Worm (Caenorhabditis elegans): ENCODE data around the gene mom-1.

DNA sequence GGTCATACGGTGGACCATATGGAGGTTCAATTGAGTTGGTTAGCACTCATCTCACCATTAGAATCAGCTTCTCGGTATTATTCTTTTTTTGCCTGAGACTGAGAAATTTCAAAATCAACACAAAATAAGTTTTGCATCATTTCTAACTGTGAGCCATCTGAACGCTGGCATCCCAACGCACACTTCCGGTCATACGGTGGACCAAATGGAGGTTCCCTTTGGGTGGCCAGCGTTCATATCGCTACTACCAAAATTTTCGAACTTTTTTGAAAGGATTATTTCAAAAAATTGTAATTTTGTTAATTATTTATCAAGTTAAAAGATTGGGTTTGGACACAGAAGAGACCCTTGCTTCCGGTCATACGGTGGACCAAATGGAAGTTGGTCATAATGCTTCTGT, 40.2 kb upstream of the mom-1 start:
- peak; percentile 91 for TF ChIP-seq ama-1 (optimal IDR thresholded peaks at IDR 0.05)
- no peak for TF ChIP-seq ceh-28 (tag; optimal IDR thresholded peaks at IDR 0.05)
- no peak for TF ChIP-seq nfya-1 (tag; optimal IDR thresholded peaks at IDR 0.05; ENCODE audit: insufficient read depth)
- TF ChIP-seq egl-27 (tag; optimal IDR thresholded peaks at IDR 0.05), result no peak
- no peak for TF ChIP-seq unc-62 (GFP tag; optimal IDR thresholded peaks at IDR 0.05)
- TF ChIP-seq snpc-4 (tag; optimal IDR thresholded peaks at IDR 0.05), result no peak
